Worm (Caenorhabditis elegans): ENCODE results near the gene acl-3.

acl-3 gene

ce11 chrIV:11601721-11602405 is 50.0 kb downstream of the acl-3 start:
- TF ChIP-seq elt-1 (tag; optimal IDR thresholded peaks at IDR 0.05) = no peak
- no peak for TF ChIP-seq nhr-6 (tag; optimal IDR thresholded peaks at IDR 0.05)
- TF ChIP-seq nhr-129 (tag; optimal IDR thresholded peaks at IDR 0.05) = peak; percentile 63
- TF ChIP-seq sem-4 (tag; optimal IDR thresholded peaks at IDR 0.05) = no peak
- no peak for TF ChIP-seq nhr-23 (tag; optimal IDR thresholded peaks at IDR 0.05)
- TF ChIP-seq R02D3.7 (tag; optimal IDR thresholded peaks at IDR 0.05) = no peak
- no peak for TF ChIP-seq nhr-12 (tag; optimal IDR thresholded peaks at IDR 0.05)
- peak; percentile 39 for TF ChIP-seq ama-1 (optimal IDR thresholded peaks at IDR 0.05)
- TF ChIP-seq lsy-2 (tag; optimal IDR thresholded peaks at IDR 0.05) = peak; percentile 57 to 94
- no peak for TF ChIP-seq zag-1 (tag; optimal IDR thresholded peaks at IDR 0.05)
- TF ChIP-seq lin-11 (tag; optimal IDR thresholded peaks at IDR 0.05) = peak; percentile 81
- TF ChIP-seq Y55F3AM.14 (GFP tag; optimal IDR thresholded peaks at IDR 0.05) = peak; percentile 21
- TF ChIP-seq ZK546.5 (tag; optimal IDR thresholded peaks at IDR 0.05) = peak; percentile 26
- TF ChIP-seq peb-1 (tag; optimal IDR thresholded peaks at IDR 0.05) = no peak
- peak; percentile 75 for TF ChIP-seq gmeb-1 (tag; optimal IDR thresholded peaks at IDR 0.05)
- TF ChIP-seq blmp-1 (tag; optimal IDR thresholded peaks at IDR 0.05; ENCODE audit: insufficient read depth) = peak; percentile 26
- TF ChIP-seq sma-3 (GFP tag; optimal IDR thresholded peaks at IDR 0.05) = peak; percentile 46
- TF ChIP-seq skn-1 (tag; optimal IDR thresholded peaks at IDR 0.05) = peak; percentile 49
- TF ChIP-seq egl-27 (tag; optimal IDR thresholded peaks at IDR 0.05) = no peak
- peak; percentile 51 for TF ChIP-seq sma-9 (GFP tag; optimal IDR thresholded peaks at IDR 0.05)
- TF ChIP-seq sma-9 (tag; optimal IDR thresholded peaks at IDR 0.05) = no peak
- peak; percentile 50 for TF ChIP-seq nhr-25 (tag; optimal IDR thresholded peaks at IDR 0.05)
- no peak for TF ChIP-seq unc-39 (tag; optimal IDR thresholded peaks at IDR 0.05)
- TF ChIP-seq mab-5 (tag; optimal IDR thresholded peaks at IDR 0.05) = no peak
- TF ChIP-seq unc-55 (GFP tag; optimal IDR thresholded peaks at IDR 0.05) = peak; percentile 92
- no peak for TF ChIP-seq alr-1 (tag; optimal IDR thresholded peaks at IDR 0.05)
- peak; percentile 23 for TF ChIP-seq fos-1 (tag; optimal IDR thresholded peaks at IDR 0.05)
- no peak for TF ChIP-seq elt-3 (tag; optimal IDR thresholded peaks at IDR 0.05)
- peak; percentile 4 for TF ChIP-seq nhr-21 (tag; optimal IDR thresholded peaks at IDR 0.05)
- peak; percentile 40 for TF ChIP-seq F13H6.1 (tag; optimal IDR thresholded peaks at IDR 0.05)
- no peak for TF ChIP-seq snpc-4 (tag; optimal IDR thresholded peaks at IDR 0.05)
- TF ChIP-seq nhr-11 (tag; optimal IDR thresholded peaks at IDR 0.05) = no peak
- no peak for TF ChIP-seq nhr-77 (tag; optimal IDR thresholded peaks at IDR 0.05)
- TF ChIP-seq ceh-16 (tag; optimal IDR thresholded peaks at IDR 0.05) = no peak
- peak; percentile 65 for TF ChIP-seq lin-13 (GFP tag; optimal IDR thresholded peaks at IDR 0.05)
- peak; percentile 32 for TF ChIP-seq ztf-4 (tag; optimal IDR thresholded peaks at IDR 0.05)
- no peak for TF ChIP-seq aly-2 (tag; optimal IDR thresholded peaks at IDR 0.05)
- TF ChIP-seq crh-2 (tag; optimal IDR thresholded peaks at IDR 0.05) = peak; percentile 57
- peak; percentile 79 for TF ChIP-seq C34F6.9 (tag; optimal IDR thresholded peaks at IDR 0.05)
- TF ChIP-seq lin-39 (tag; optimal IDR thresholded peaks at IDR 0.05) = no peak
- TF ChIP-seq unc-62 (GFP tag; optimal IDR thresholded peaks at IDR 0.05) = no peak

Data from whole organism, L2 larva.